Fruit fly (Drosophila melanogaster) whole organism, embryonic: ENCODE data around the gene CG4230.
A peak's percentile ranks its signal among the peaks of the same experiment; 100 is the strongest.

Source experiments
- Atf-2 ChIP-seq: fragments of 200-800 bp; sonication (Bioruptor generic); optimal IDR thresholded peaks from 2 replicates; lab custom pipeline; 2016; ENCODE audit warnings: missing biosample characterization, missing genetic modification characterization
- Bgb ChIP-seq: fragments of 200-800 bp; sonication (Bioruptor generic); IDR thresholded peaks from 2 replicates; pipeline ENCODE4 v1.3.6; 2022; ENCODE audit warnings: missing biosample characterization, missing genetic modification characterization; ENCODE audit not compliant: partially characterized antibody
- CG10431 ChIP-seq: fragments of 200-800 bp; sonication (Bioruptor generic); optimal IDR thresholded peaks from 3 replicates; lab custom pipeline; 2018; ENCODE audit warnings: missing biosample characterization, mild to moderate bottlenecking, missing genetic modification characterization
- CG10543 ChIP-seq: fragments of 200-800 bp; sonication (Bioruptor generic); optimal IDR thresholded peaks from 3 replicates; lab custom pipeline; 2017; ENCODE audit warnings: missing biosample characterization, mild to moderate bottlenecking, missing genetic modification characterization, moderate library complexity
- CG11247 ChIP-seq: fragments of 200-800 bp; sonication (Bioruptor generic); IDR thresholded peaks from 2 replicates; pipeline ENCODE4 v1.3.6; 2022; ENCODE audit warnings: missing biosample characterization, missing genetic modification characterization
- CG11695 ChIP-seq: fragments of 200-800 bp; sonication (Bioruptor generic); IDR thresholded peaks from 3 replicates; pipeline ENCODE4 v1.3.6; 2022; ENCODE audit warnings: missing biosample characterization, missing genetic modification characterization
- CG12155 ChIP-seq: fragments of 200-800 bp; sonication (Bioruptor generic); optimal IDR thresholded peaks from 3 replicates; lab custom pipeline; 2016; ENCODE audit warnings: missing biosample characterization, missing genetic modification characterization
- CG13123 ChIP-seq: fragments of 200-800 bp; sonication (Bioruptor generic); optimal IDR thresholded peaks from 2 replicates; lab custom pipeline; 2016; ENCODE audit warnings: missing biosample characterization, missing genetic modification characterization
- CG14965 ChIP-seq: fragments of 200-800 bp; sonication (Bioruptor generic); optimal IDR thresholded peaks from 2 replicates; lab custom pipeline; 2016; ENCODE audit warnings: missing biosample characterization, missing genetic modification characterization, borderline replicate concordance
- CG15696 ChIP-seq: fragments of 200-800 bp; sonication (Bioruptor generic); optimal IDR thresholded peaks from 2 replicates; lab custom pipeline; 2019; ENCODE audit warnings: missing biosample characterization, mild to moderate bottlenecking, missing genetic modification characterization, moderate library complexity
- CG16813 ChIP-seq: fragments of 200-800 bp; sonication (Bioruptor generic); IDR thresholded peaks from 3 replicates; pipeline ENCODE4 v1.3.6; 2022; ENCODE audit warnings: missing biosample characterization, missing genetic modification characterization; ENCODE audit not compliant: partially characterized antibody
- CG2120 ChIP-seq: fragments of 200-800 bp; sonication (Bioruptor generic); optimal IDR thresholded peaks from 3 replicates; lab custom pipeline; 2016; ENCODE audit warnings: missing biosample characterization, missing genetic modification characterization
- CG30403 ChIP-seq: fragments of 200-800 bp; sonication (Bioruptor generic); optimal IDR thresholded peaks from 3 replicates; lab custom pipeline; 2016; ENCODE audit warnings: missing biosample characterization, missing genetic modification characterization
- CG3847 ChIP-seq: fragments of 200-800 bp; sonication (Bioruptor generic); IDR thresholded peaks from 2 replicates; pipeline ENCODE4 v1.3.6; 2022; ENCODE audit warnings: missing biosample characterization, missing genetic modification characterization
- CG6272 ChIP-seq: fragments of 200-800 bp; sonication (Bioruptor generic); IDR thresholded peaks from 2 replicates; pipeline ENCODE4 v1.3.6; 2022; ENCODE audit warnings: missing biosample characterization, missing genetic modification characterization
- CG9215 ChIP-seq: fragments of 200-800 bp; sonication (Bioruptor generic); IDR thresholded peaks from 2 replicates; pipeline ENCODE4 v1.3.6; 2022; ENCODE audit warnings: missing biosample characterization, missing genetic modification characterization
- CG9727 ChIP-seq: fragments of 200-800 bp; sonication (Bioruptor generic); optimal IDR thresholded peaks from 3 replicates; lab custom pipeline; 2017; ENCODE audit warnings: missing biosample characterization, mild to moderate bottlenecking, missing genetic modification characterization
- Dll ChIP-seq: fragments of 200-800 bp; sonication (Bioruptor generic); IDR thresholded peaks from 4 replicates; pipeline ENCODE4 v1.3.6; 2022; ENCODE audit warnings: missing biosample characterization, missing genetic modification characterization; ENCODE audit not compliant: partially characterized antibody
- Fer1 ChIP-seq: fragments of 200-800 bp; sonication (Bioruptor generic); optimal IDR thresholded peaks from 2 replicates; lab custom pipeline; 2017; ENCODE audit warnings: missing biosample characterization, mild to moderate bottlenecking, missing genetic modification characterization
- Kr ChIP-seq: fragments of 200-800 bp; sonication (Bioruptor generic); optimal IDR thresholded peaks from 2 replicates; lab custom pipeline; 2017; ENCODE audit warnings: missing biosample characterization, mild to moderate bottlenecking, missing genetic modification characterization
- Lhr ChIP-seq: fragments of 200-800 bp; sonication (Bioruptor generic); optimal IDR thresholded peaks from 3 replicates; lab custom pipeline; 2017; ENCODE audit warnings: mild to moderate bottlenecking, missing biosample characterization, missing genetic modification reagents, missing genetic modification characterization
- Lim3 ChIP-seq: fragments of 200-800 bp; sonication (Bioruptor generic); IDR thresholded peaks from 2 replicates; pipeline ENCODE4 v1.3.6; 2022; ENCODE audit warnings: missing biosample characterization, missing genetic modification characterization
- Ravus ChIP-seq: fragments of 200-800 bp; sonication (Bioruptor generic); IDR thresholded peaks from 2 replicates; pipeline ENCODE4 v1.3.6; 2022; ENCODE audit warnings: missing biosample characterization, missing genetic modification characterization
- Trl ChIP-seq, 3 experiments: fragments of >200 bp in 2 of 3; fragments of 200-800 bp in 1 of 3; sonication (Bioruptor generic) in 1 of 3; optimal IDR thresholded peaks; 2 replicates in 1 of 3; 3 replicates in 2 of 3; lab custom pipeline; 2016 to 2017; ENCODE audit warnings: missing biosample characterization in 1 of 3, missing genetic modification characterization in 1 of 3
- ab ChIP-seq: fragments of 200-800 bp; sonication (Bioruptor generic); optimal IDR thresholded peaks from 2 replicates; lab custom pipeline; 2016; ENCODE audit warnings: missing biosample characterization, missing genetic modification characterization
- btn ChIP-seq: fragments of 200-800 bp; sonication (Bioruptor generic); optimal IDR thresholded peaks from 2 replicates; lab custom pipeline; 2016; ENCODE audit warnings: missing biosample characterization, missing genetic modification characterization
- cato ChIP-seq: fragments of 200-800 bp; sonication (Bioruptor generic); optimal IDR thresholded peaks from 2 replicates; lab custom pipeline; 2016; ENCODE audit warnings: missing biosample characterization, missing genetic modification characterization, borderline replicate concordance
- chinmo ChIP-seq: fragments of 200-800 bp; sonication (Bioruptor generic); IDR thresholded peaks from 4 replicates; pipeline ENCODE4 v1.3.6; 2022; ENCODE audit warnings: missing biosample characterization, missing genetic modification characterization; ENCODE audit not compliant: partially characterized antibody
- chn ChIP-seq: fragments of 200-800 bp; sonication (Bioruptor generic); optimal IDR thresholded peaks from 2 replicates; lab custom pipeline; 2016; ENCODE audit warnings: missing biosample characterization, missing genetic modification characterization
- danr ChIP-seq: fragments of 200-800 bp; sonication (Bioruptor generic); IDR thresholded peaks from 2 replicates; pipeline ENCODE4 v1.3.6; 2022; ENCODE audit warnings: missing biosample characterization, missing genetic modification characterization
- dimm ChIP-seq: fragments of 200-800 bp; sonication (Bioruptor generic); IDR thresholded peaks from 2 replicates; pipeline ENCODE4 v1.3.6; 2022; ENCODE audit warnings: missing biosample characterization, missing genetic modification characterization
- disco-r ChIP-seq: fragments of 200-800 bp; sonication (Bioruptor generic); optimal IDR thresholded peaks from 2 replicates; lab custom pipeline; 2016; ENCODE audit warnings: missing biosample characterization, missing genetic modification characterization
- ems ChIP-seq: fragments of 200-800 bp; sonication (Bioruptor generic); optimal IDR thresholded peaks from 3 replicates; lab custom pipeline; 2016; ENCODE audit warnings: missing biosample characterization, missing genetic modification characterization
- exex ChIP-seq: fragments of 200-800 bp; sonication (Bioruptor generic); optimal IDR thresholded peaks from 4 replicates; lab custom pipeline; 2018; ENCODE audit warnings: missing biosample characterization, mild to moderate bottlenecking, missing genetic modification characterization, moderate library complexity
- eyg ChIP-seq: fragments of 200-800 bp; sonication (Bioruptor generic); optimal IDR thresholded peaks from 3 replicates; lab custom pipeline; 2016; ENCODE audit warnings: missing biosample characterization, missing genetic modification characterization
- gce ChIP-seq: fragments of 200-800 bp; sonication (Bioruptor generic); IDR thresholded peaks from 3 replicates; pipeline ENCODE4 v1.3.6; 2022; ENCODE audit warnings: missing biosample characterization, missing genetic modification characterization
- gfzf ChIP-seq: fragments of 200-800 bp; sonication (Bioruptor generic); optimal IDR thresholded peaks from 2 replicates; lab custom pipeline; 2016; ENCODE audit warnings: missing biosample characterization, mild to moderate bottlenecking, missing genetic modification characterization, moderate library complexity
- grau ChIP-seq: fragments of 200-800 bp; optimal IDR thresholded peaks from 3 replicates; lab custom pipeline; 2019; ENCODE audit warnings: missing biosample characterization, mild to moderate bottlenecking, missing genetic modification characterization, moderate library complexity
- hb ChIP-seq: fragments of 200-800 bp; sonication (Bioruptor generic); IDR thresholded peaks from 3 replicates; pipeline ENCODE4 v1.3.6; 2022; ENCODE audit warnings: missing biosample characterization, missing genetic modification characterization; ENCODE audit not compliant: partially characterized antibody
- insv ChIP-seq, 2 experiments: fragments of 200-800 bp; sonication (Bioruptor generic); optimal IDR thresholded peaks; 3 replicates each; lab custom pipeline; 2016 to 2018; ENCODE audit warnings: missing biosample characterization in 2 of 2, missing genetic modification characterization in 2 of 2
- jing ChIP-seq: fragments of 200-800 bp; sonication (Bioruptor generic); optimal IDR thresholded peaks from 2 replicates; lab custom pipeline; 2018; ENCODE audit warnings: missing biosample characterization, mild to moderate bottlenecking, missing genetic modification characterization
- lab ChIP-seq: fragments of 200-800 bp; sonication (Bioruptor generic); optimal IDR thresholded peaks from 3 replicates; lab custom pipeline; 2017; ENCODE audit warnings: missing biosample characterization, missing genetic modification characterization, mild to moderate bottlenecking, moderate library complexity, missing genetic modification reagents
- org-1 ChIP-seq: fragments of 200-800 bp; sonication (Bioruptor generic); optimal IDR thresholded peaks from 2 replicates; lab custom pipeline; 2017; ENCODE audit warnings: missing biosample characterization, missing genetic modification characterization
- schlank ChIP-seq: fragments of 200-800 bp; sonication (Bioruptor generic); optimal IDR thresholded peaks from 2 replicates; lab custom pipeline; 2018; ENCODE audit warnings: missing biosample characterization, mild to moderate bottlenecking, missing genetic modification characterization
- sima ChIP-seq: fragments of 200-800 bp; sonication (Bioruptor generic); optimal IDR thresholded peaks from 2 replicates; lab custom pipeline; 2016; ENCODE audit warnings: missing biosample characterization, missing genetic modification characterization
- sob ChIP-seq: fragments of 200-800 bp; sonication (Bioruptor generic); IDR thresholded peaks from 2 replicates; pipeline ENCODE4 v1.3.6; 2022; ENCODE audit warnings: missing biosample characterization, missing genetic modification characterization
- sqz ChIP-seq: fragments of 200-800 bp; sonication (Bioruptor generic); optimal IDR thresholded peaks from 3 replicates; lab custom pipeline; 2018; ENCODE audit warnings: missing biosample characterization, mild to moderate bottlenecking, missing genetic modification characterization
- twi ChIP-seq: fragments of 200-800 bp; optimal IDR thresholded peaks from 2 replicates; lab custom pipeline; 2019; ENCODE audit warnings: missing biosample characterization, mild to moderate bottlenecking, missing genetic modification characterization, moderate library complexity
- usp ChIP-seq: fragments of >200 bp; optimal IDR thresholded peaks from 2 replicates; lab custom pipeline; 2017; ENCODE audit warnings: missing biosample characterization, missing genetic modification characterization
- vnd ChIP-seq: fragments of 200-800 bp; sonication (Bioruptor generic); IDR thresholded peaks from 3 replicates; pipeline ENCODE4 v1.3.6; 2022; ENCODE audit warnings: missing biosample characterization, missing genetic modification characterization; ENCODE audit not compliant: partially characterized antibody
- zen2 ChIP-seq: fragments of 200-800 bp; sonication (Bioruptor generic); IDR thresholded peaks from 3 replicates; pipeline ENCODE4 v1.3.6; 2022; ENCODE audit warnings: missing biosample characterization, missing genetic modification characterization; ENCODE audit not compliant: partially characterized antibody

Gene CG4230

DNA sequence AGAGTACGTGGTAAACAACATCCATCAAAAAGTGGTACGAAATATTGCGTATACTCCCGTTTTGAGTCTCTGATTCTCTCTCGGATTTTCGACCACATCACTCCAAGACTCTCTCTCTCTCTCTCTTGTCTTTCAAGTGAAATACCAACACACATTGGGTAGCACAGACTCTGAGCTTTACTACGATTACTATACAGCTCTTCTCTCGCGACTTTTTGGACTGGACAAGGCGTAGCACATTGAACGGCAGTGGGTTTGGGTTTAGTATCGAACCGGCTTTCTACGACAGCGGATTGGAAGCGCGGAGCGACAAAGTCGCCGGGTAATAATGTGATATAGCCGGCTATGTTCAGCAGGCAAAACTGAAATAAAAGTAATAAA lies 12.2 kb downstream of the CG4230 start (continued):
- TF ChIP-seq exex (tag; lab: Kevin White, UChicago), result no peak
- TF ChIP-seq vnd (GFP tag; lab: Robert Waterston, UW), result no peak
- TF ChIP-seq Atf-2 (GFP tag; lab: Kevin White, UChicago), result no peak
- TF ChIP-seq ab (GFP tag; lab: Kevin White, UChicago), result no peak
- TF ChIP-seq schlank (tag; lab: Kevin White, UChicago), result no peak
- TF ChIP-seq sob (GFP tag; lab: Robert Waterston, UW), result no peak
- TF ChIP-seq CG13123, result no peak
- TF ChIP-seq Ravus (GFP tag; lab: Robert Waterston, UW), result no peak
- no peak for TF ChIP-seq disco-r (GFP tag; lab: Kevin White, UChicago)
- TF ChIP-seq CG9727 (GFP tag; lab: Kevin White, UChicago), result no peak
- no peak for TF ChIP-seq sqz (GFP tag; lab: Kevin White, UChicago)
- no peak for TF ChIP-seq insv (GFP tag; optimal IDR thresholded peaks at IDR 0.05; lab: Kevin White, UChicago)
- TF ChIP-seq CG11695 (GFP tag; lab: Robert Waterston, UW), result no peak
- no peak for TF ChIP-seq cato (GFP tag; lab: Kevin White, UChicago)
- no peak for TF ChIP-seq Fer1 (GFP tag; lab: Kevin White, UChicago)
- no peak for TF ChIP-seq CG12155 (GFP tag; lab: Kevin White, UChicago)
- TF ChIP-seq jing (GFP tag; lab: Kevin White, UChicago), result no peak
- no peak for TF ChIP-seq CG15696 (tag; lab: Kevin White, UChicago)
- TF ChIP-seq gce (GFP tag; lab: Robert Waterston, UW), result no peak
- no peak for TF ChIP-seq CG14965 (GFP tag; lab: Kevin White, UChicago)
- peak; percentile 94 to 100 for TF ChIP-seq Trl (optimal IDR thresholded peaks at IDR 0.05; lab: Kevin White, UChicago)
- no peak for TF ChIP-seq Trl (GFP tag; optimal IDR thresholded peaks at IDR 0.05; lab: Kevin White, UChicago)
- no peak for TF ChIP-seq Lim3 (GFP tag; lab: Robert Waterston, UW)
- no peak for TF ChIP-seq CG30403 (GFP tag; lab: Kevin White, UChicago)
- no peak for TF ChIP-seq hb (GFP tag; lab: Robert Waterston, UW)
- TF ChIP-seq CG16813, result no peak
- TF ChIP-seq CG3847 (GFP tag; lab: Robert Waterston, UW), result no peak
- TF ChIP-seq org-1 (GFP tag; lab: Kevin White, UChicago), result no peak
- no peak for TF ChIP-seq CG11247 (GFP tag; lab: Robert Waterston, UW)
- TF ChIP-seq dimm (GFP tag; lab: Robert Waterston, UW), result no peak
- TF ChIP-seq danr, result no peak
- no peak for TF ChIP-seq btn
- TF ChIP-seq Dll (GFP tag; lab: Robert Waterston, UW), result peak; percentile 50; the same call in 1 of the 4 replicates
- peak; percentile 80; the same call in 2 of the 3 replicates for TF ChIP-seq zen2 (GFP tag; lab: Robert Waterston, UW)
- TF ChIP-seq Lhr, result no peak
- TF ChIP-seq usp (GFP tag; lab: Kevin White, UChicago), result no peak
- no peak for TF ChIP-seq CG9215 (GFP tag; lab: Robert Waterston, UW)
- no peak for TF ChIP-seq chn (GFP tag; lab: Kevin White, UChicago)
- no peak for TF ChIP-seq twi (tag; lab: Kevin White, UChicago)
- peak; percentile 96 for TF ChIP-seq chinmo
- TF ChIP-seq Bgb (GFP tag; lab: Robert Waterston, UW), result peak; percentile 67
- TF ChIP-seq grau (tag; lab: Kevin White, UChicago), result no peak
- TF ChIP-seq lab (GFP tag; lab: Kevin White, UChicago), result no peak
- TF ChIP-seq CG10543 (GFP tag; lab: Kevin White, UChicago), result no peak
- no peak for TF ChIP-seq CG2120 (GFP tag; lab: Kevin White, UChicago)
- TF ChIP-seq CG6272 (GFP tag; lab: Robert Waterston, UW), result no peak
- TF ChIP-seq sima (GFP tag; lab: Kevin White, UChicago), result no peak
- TF ChIP-seq CG10431 (GFP tag; lab: Kevin White, UChicago), result no peak
- TF ChIP-seq Kr (GFP tag; lab: Kevin White, UChicago), result no peak
- TF ChIP-seq gfzf (GFP tag; lab: Kevin White, UChicago), result no peak
- no peak for TF ChIP-seq eyg
- no peak for TF ChIP-seq ems (GFP tag; lab: Kevin White, UChicago)
